Worm (Caenorhabditis elegans) whole organism, mixed stage, embryonic: Measurements from ENCODE around the gene phf-31.

Experiments used
- M03D4.4 ChIP-seq: sonication (generic microtip); optimal IDR thresholded peaks from 2 replicates; lab custom pipeline; 2017; ENCODE audit warnings: mild to moderate bottlenecking, missing genetic modification characterization, missing compliant biosample characterization
- blmp-1 ChIP-seq: fragments of 150-350 bp; optimal IDR thresholded peaks from 2 replicates; lab custom pipeline; 2014; ENCODE audit warnings: missing biosample characterization, missing genetic modification characterization
- ceh-39 ChIP-seq: fragments of 150-350 bp; optimal IDR thresholded peaks from 2 replicates; lab custom pipeline; 2014; ENCODE audit warnings: missing biosample characterization, missing genetic modification characterization
- ceh-43 ChIP-seq: fragments of 200-800 bp; sonication (Bioruptor generic); optimal IDR thresholded peaks from 2 replicates; lab custom pipeline; 2018; ENCODE audit warnings: mild to moderate bottlenecking, missing genetic modification characterization, moderate library complexity, missing compliant biosample characterization
- ceh-83 ChIP-seq: fragments of 200-800 bp; sonication (Bioruptor generic); optimal IDR thresholded peaks from 2 replicates; lab custom pipeline; 2018; ENCODE audit warnings: mild to moderate bottlenecking, missing genetic modification characterization, missing compliant biosample characterization
- ces-1 ChIP-seq: fragments of 150-350 bp; optimal IDR thresholded peaks from 2 replicates; lab custom pipeline; 2014; ENCODE audit warnings: missing biosample characterization, missing genetic modification reagents, missing genetic modification characterization
- cnd-1 ChIP-seq: fragments of 200-800 bp; sonication (Bioruptor generic); optimal IDR thresholded peaks from 2 replicates; lab custom pipeline; 2018; ENCODE audit warnings: mild to moderate bottlenecking, missing genetic modification characterization, missing compliant biosample characterization
- drap-1 ChIP-seq: fragments of 200-800 bp; sonication (Bioruptor generic); optimal IDR thresholded peaks from 3 replicates; lab custom pipeline; 2018; ENCODE audit warnings: mild to moderate bottlenecking, missing genetic modification characterization, missing compliant biosample characterization
- elt-1 ChIP-seq: sonication (generic microtip); optimal IDR thresholded peaks from 2 replicates; lab custom pipeline; 2017; ENCODE audit warnings: missing genetic modification characterization, mild to moderate bottlenecking, missing compliant biosample characterization, antibody characterized with exemption, moderate library complexity, borderline replicate concordance; ENCODE audit not compliant: insufficient read depth
- elt-3 ChIP-seq: fragments of 150-350 bp; optimal IDR thresholded peaks from 2 replicates; lab custom pipeline; 2014; ENCODE audit warnings: missing biosample characterization, missing genetic modification characterization
- hlh-1 ChIP-seq: fragments of 150-350 bp; optimal IDR thresholded peaks from 2 replicates; lab custom pipeline; 2014; ENCODE audit warnings: missing biosample characterization, missing genetic modification reagents, missing genetic modification characterization
- lin-32 ChIP-seq: fragments of 200-800 bp; sonication (Bioruptor generic); optimal IDR thresholded peaks from 2 replicates; lab custom pipeline; 2018; ENCODE audit warnings: mild to moderate bottlenecking, missing genetic modification characterization, missing compliant biosample characterization
- lsy-2 ChIP-seq: fragments of 150-350 bp; optimal IDR thresholded peaks from 2 replicates; lab custom pipeline; 2014; ENCODE audit warnings: missing biosample characterization, missing genetic modification characterization
- mep-1 ChIP-seq: fragments of 150-350 bp; optimal IDR thresholded peaks from 2 replicates; lab custom pipeline; 2017; ENCODE audit warnings: missing biosample characterization, missing genetic modification reagents, missing genetic modification characterization, inconsistent platforms
- mls-2 ChIP-seq: sonication (generic microtip); optimal IDR thresholded peaks from 2 replicates; lab custom pipeline; 2016; ENCODE audit warnings: mild to moderate bottlenecking, missing genetic modification characterization, moderate library complexity, missing compliant biosample characterization
- nhr-12 ChIP-seq: fragments of 150-350 bp; optimal IDR thresholded peaks from 2 replicates; lab custom pipeline; 2014; ENCODE audit warnings: missing biosample characterization, missing genetic modification characterization
- nhr-2 ChIP-seq: fragments of 150-350 bp; optimal IDR thresholded peaks from 2 replicates; lab custom pipeline; 2014; ENCODE audit warnings: missing biosample characterization, missing genetic modification characterization
- nhr-237 ChIP-seq: fragments of 150-350 bp; optimal IDR thresholded peaks from 2 replicates; lab custom pipeline; 2014; ENCODE audit warnings: missing biosample characterization, missing genetic modification characterization
- nhr-28 ChIP-seq: fragments of 150-350 bp; optimal IDR thresholded peaks from 2 replicates; lab custom pipeline; 2014; ENCODE audit warnings: missing biosample characterization, missing genetic modification characterization
- pha-4 ChIP-seq: fragments of 150-350 bp; optimal IDR thresholded peaks from 2 replicates; lab custom pipeline; 2018; ENCODE audit warnings: missing biosample characterization, missing genetic modification reagents, missing genetic modification characterization
- sem-2 ChIP-seq: fragments of 200-800 bp; sonication (Bioruptor generic); optimal IDR thresholded peaks from 2 replicates; lab custom pipeline; 2018; ENCODE audit warnings: mild to moderate bottlenecking, missing genetic modification characterization, missing compliant biosample characterization
- snpc-4 ChIP-seq: fragments of 150-350 bp; optimal IDR thresholded peaks from 2 replicates; lab custom pipeline; 2014; ENCODE audit warnings: missing biosample characterization, missing genetic modification characterization
- tbx-8 ChIP-seq: fragments of 200-800 bp; sonication (Bioruptor generic); optimal IDR thresholded peaks from 2 replicates; lab custom pipeline; 2018; ENCODE audit warnings: mild to moderate bottlenecking, missing genetic modification characterization, moderate library complexity, missing compliant biosample characterization
- unc-39 ChIP-seq: fragments of 150-350 bp; optimal IDR thresholded peaks from 2 replicates; lab custom pipeline; 2014; ENCODE audit warnings: missing biosample characterization, missing genetic modification characterization
- zip-8 ChIP-seq: fragments of 150-350 bp; optimal IDR thresholded peaks from 2 replicates; lab custom pipeline; 2014; ENCODE audit warnings: missing biosample characterization, missing genetic modification characterization

The phf-31 gene

ce11 chrX:10688311-10688710 lies 6.5 kb downstream of the phf-31 start:
- TF ChIP-seq tbx-8 (GFP tag; lab: Kevin White, UChicago) (no peak), nhr-237 (tag; lab: Kevin White, UChicago) (no peak), blmp-1 (no peak), sem-2 (GFP tag; lab: Kevin White, UChicago) (no peak), ceh-39 (tag; lab: Kevin White, UChicago) (no peak), pha-4 (tag; lab: Kevin White, UChicago) (no peak), lin-32 (GFP tag; lab: Kevin White, UChicago) (no peak), lsy-2 (no peak), elt-3 (tag; lab: Kevin White, UChicago) (no peak), hlh-1 (tag; lab: Kevin White, UChicago) (no peak), ceh-83 (GFP tag; lab: Kevin White, UChicago) (no peak)

- TF ChIP-seq blmp-1 (no peak), M03D4.4 (tag; lab: Kevin White, UChicago) (no peak)
Measured at ce11 chrX:10689729-10690128, 7.9 kb downstream of the phf-31 start.

- TF ChIP-seq elt-3 (tag; lab: Kevin White, UChicago): no peak
- TF ChIP-seq ceh-39 (tag; lab: Kevin White, UChicago): no peak
- no peak for TF ChIP-seq ces-1
- TF ChIP-seq sem-2 (GFP tag; lab: Kevin White, UChicago): no peak
- peak; percentile 80 for TF ChIP-seq blmp-1
- peak; percentile 55 for TF ChIP-seq elt-1
- TF ChIP-seq zip-8 (tag; lab: Kevin White, UChicago): no peak
Measured at ce11 chrX:10691232-10691631, 9.4 kb downstream of the phf-31 start.

ce11 chrX:10691643-10692042 lies 9.8 kb downstream of the phf-31 start, which contains the start of gene yap-1:
Gene yap-1, plus strand, starts transcription at chrX:10691943.
- TF ChIP-seq lin-32 (GFP tag; lab: Kevin White, UChicago) (no peak), elt-1 (no peak), nhr-12 (tag; lab: Kevin White, UChicago) (no peak), ceh-39 (tag; lab: Kevin White, UChicago) (no peak), hlh-1 (tag; lab: Kevin White, UChicago) (no peak)
- TF ChIP-seq, all 35 proteins: peak for 0

- TF ChIP-seq ces-1 (no peak), zip-8 (tag; lab: Kevin White, UChicago) (peak; percentile 86)
Measured at ce11 chrX:10692057-10692456, 10.3 kb downstream of the phf-31 start.

ce11 chrX:10694248-10694647 lies 12.4 kb downstream of the phf-31 start:
- TF ChIP-seq nhr-12 (tag; lab: Kevin White, UChicago): no peak
- TF ChIP-seq unc-39: no peak
- no peak for TF ChIP-seq drap-1 (GFP tag; lab: Kevin White, UChicago)
- no peak for TF ChIP-seq pha-4 (tag; lab: Kevin White, UChicago)
- TF ChIP-seq elt-3 (tag; lab: Kevin White, UChicago): no peak
- TF ChIP-seq ceh-83 (GFP tag; lab: Kevin White, UChicago): no peak
- TF ChIP-seq tbx-8 (GFP tag; lab: Kevin White, UChicago): no peak
- no peak for TF ChIP-seq nhr-28 (tag; lab: Kevin White, UChicago)
- no peak for TF ChIP-seq lsy-2
- TF ChIP-seq ceh-43: no peak
- TF ChIP-seq elt-1: no peak
- TF ChIP-seq snpc-4 (tag; lab: Kevin White, UChicago): no peak
- TF ChIP-seq mls-2 (tag; lab: Kevin White, UChicago): no peak
- no peak for TF ChIP-seq nhr-2 (tag; lab: Kevin White, UChicago)
- TF ChIP-seq hlh-1 (tag; lab: Kevin White, UChicago): no peak
- TF ChIP-seq, all 35 proteins: peak for 0

- TF ChIP-seq mep-1 (tag; lab: Kevin White, UChicago) (peak; percentile 48), ceh-39 (tag; lab: Kevin White, UChicago) (peak; percentile 17), cnd-1 (tag; lab: Kevin White, UChicago) (no peak)
Measured at ce11 chrX:10694933-10695332, 13.1 kb downstream of the phf-31 start, which contains the start of gene plpp-1.3. Gene plpp-1.3, plus strand, starts transcription at chrX:10695312.

- no peak for TF ChIP-seq tbx-8 (GFP tag; lab: Kevin White, UChicago)
- no peak for TF ChIP-seq zip-8 (tag; lab: Kevin White, UChicago)
- no peak for TF ChIP-seq unc-39
- no peak for TF ChIP-seq lsy-2
- no peak for TF ChIP-seq nhr-2 (tag; lab: Kevin White, UChicago)
- TF ChIP-seq sem-2 (GFP tag; lab: Kevin White, UChicago): no peak
- TF ChIP-seq ceh-43: no peak
Measured at ce11 chrX:10704329-10704728, 22.5 kb downstream of the phf-31 start.
